Fruit fly (Drosophila melanogaster): ENCODE results near the gene CG13041.

CG13041 gene

dm6 chr3L:16330740-16331139, 11.4 kb upstream of the CG13041 start, which contains the start of gene CG33060:
Gene CG33060 (plus strand): TSS chr3L:16331040.
- TF ChIP-seq Sin3A (optimal IDR thresholded peaks at IDR 0.05) (no peak), psq (optimal IDR thresholded peaks at IDR 0.05) (no peak), Myc (optimal IDR thresholded peaks at IDR 0.05) (no peak), ttk (optimal IDR thresholded peaks at IDR 0.05) (no peak), insv (optimal IDR thresholded peaks at IDR 0.05) (no peak), h (optimal IDR thresholded peaks at IDR 0.05) (no peak)

- TF ChIP-seq ttk (optimal IDR thresholded peaks at IDR 0.05) (no peak), Myc (optimal IDR thresholded peaks at IDR 0.05) (no peak)
These were observed 10.2 kb upstream of the CG13041 start, which contains the start of gene CG33061 for dm6 chr3L:16329495-16329894. Gene CG33061 (plus strand): TSS chr3L:16329795.

DNA sequence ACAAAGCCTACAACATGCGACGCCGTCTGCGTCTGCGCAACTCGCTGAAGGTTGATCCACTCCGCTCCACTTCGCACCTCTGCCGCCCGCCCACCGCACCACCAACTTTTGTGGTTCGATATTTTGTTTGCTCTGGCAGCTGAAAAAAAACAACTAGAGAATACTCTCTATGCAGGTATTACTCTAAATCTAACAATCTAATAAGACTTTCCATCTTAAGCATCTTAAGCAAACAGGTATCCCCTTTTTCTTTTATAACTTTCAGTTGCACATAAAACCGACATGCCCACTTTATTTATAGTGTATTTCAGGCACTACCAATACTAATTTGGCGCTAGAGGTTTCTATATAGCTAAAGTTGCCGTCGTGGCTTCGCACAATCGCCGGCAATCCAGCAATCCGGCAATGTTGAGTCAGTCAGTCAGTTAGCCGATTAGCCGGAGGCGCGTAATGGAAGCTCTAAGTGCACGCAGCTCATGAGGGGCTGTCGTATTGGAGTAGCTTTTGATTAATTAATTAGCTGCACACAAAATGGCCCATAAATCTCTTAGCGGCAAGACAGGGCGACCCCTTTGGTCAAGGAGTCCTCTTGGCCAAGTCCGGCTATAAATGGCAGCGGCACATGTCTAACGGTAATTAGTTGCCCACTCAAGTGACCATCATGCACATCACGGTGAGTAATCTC, 9.0 kb upstream of the CG13041 start, which contains the start of gene CG13058:
TSS of gene CG13058 (plus strand) at position 635 of the 685 bp plus-strand sequence.
- TF ChIP-seq Sin3A (optimal IDR thresholded peaks at IDR 0.05) (no peak), h (optimal IDR thresholded peaks at IDR 0.05) (no peak), insv (optimal IDR thresholded peaks at IDR 0.05) (no peak), ttk (optimal IDR thresholded peaks at IDR 0.05) (no peak), Myc (optimal IDR thresholded peaks at IDR 0.05) (no peak), psq (optimal IDR thresholded peaks at IDR 0.05) (no peak)

dm6 chr3L:16327776-16328175, 8.4 kb upstream of the CG13041 start, which contains the start of gene CG13038:
Gene CG13038 (minus strand): TSS chr3L:16327893.
- no peak for TF ChIP-seq ttk (optimal IDR thresholded peaks at IDR 0.05)
- TF ChIP-seq Myc (optimal IDR thresholded peaks at IDR 0.05): no peak
- no peak for TF ChIP-seq insv (optimal IDR thresholded peaks at IDR 0.05)
- no peak for TF ChIP-seq Sin3A (optimal IDR thresholded peaks at IDR 0.05)
- no peak for TF ChIP-seq psq (optimal IDR thresholded peaks at IDR 0.05)
- no peak for TF ChIP-seq h (optimal IDR thresholded peaks at IDR 0.05)

DNA sequence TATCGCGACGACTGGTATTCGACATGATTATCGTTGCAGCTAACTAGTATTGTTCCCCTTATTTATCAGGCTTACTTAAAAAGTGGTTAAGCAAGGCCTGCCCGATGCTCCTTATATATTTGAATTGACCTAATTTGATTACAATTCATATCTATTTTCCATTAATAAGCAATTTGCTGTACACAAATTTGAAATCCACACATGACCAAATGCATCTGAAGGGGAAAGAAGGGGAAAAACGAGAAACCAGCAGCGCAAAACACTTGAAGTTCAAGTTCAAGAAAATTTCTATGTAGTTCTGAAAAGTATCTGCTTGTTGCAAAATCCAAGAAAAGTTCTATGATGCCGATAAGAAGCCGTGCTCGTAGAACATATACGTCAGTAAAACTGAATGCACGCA, 7.3 kb upstream of the CG13041 start, which contains the start of the genes CG13040 and CG13039:
TSS of gene CG13040 (minus strand) at position 101 of the 400 bp plus-strand sequence.
TSS of gene CG13039 (minus strand) at position 106 of the 400 bp plus-strand sequence.
- TF ChIP-seq psq (optimal IDR thresholded peaks at IDR 0.05): no peak

DNA sequence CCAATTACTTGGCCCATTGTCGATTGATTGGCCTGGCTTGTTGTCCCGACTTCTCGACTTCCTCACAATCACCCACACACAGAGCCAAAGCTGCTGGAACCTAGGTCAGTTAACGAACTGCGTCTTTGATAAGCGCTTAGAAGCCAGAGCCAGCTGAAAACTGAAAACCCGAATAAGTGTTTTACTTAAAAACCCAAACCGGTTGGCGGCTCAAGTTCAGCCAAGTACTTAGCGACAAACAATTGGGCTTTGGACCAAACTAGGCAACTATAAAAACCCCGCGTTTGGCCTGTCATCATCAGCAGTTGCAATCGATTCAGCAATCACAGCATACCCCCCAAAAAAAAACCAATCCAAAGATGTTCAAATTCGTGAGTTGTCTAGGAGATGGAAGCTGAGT, 4.0 kb upstream of the CG13041 start, which contains the start of gene CG13059:
TSS of gene CG13059 (plus strand) at position 301 of the 400 bp plus-strand sequence.
- TF ChIP-seq Myc (optimal IDR thresholded peaks at IDR 0.05): no peak
- no peak for TF ChIP-seq ttk (optimal IDR thresholded peaks at IDR 0.05)
- TF ChIP-seq insv (optimal IDR thresholded peaks at IDR 0.05): no peak
- TF ChIP-seq h (optimal IDR thresholded peaks at IDR 0.05): no peak
- no peak for TF ChIP-seq psq (optimal IDR thresholded peaks at IDR 0.05)
- TF ChIP-seq Sin3A (optimal IDR thresholded peaks at IDR 0.05): no peak

dm6 chr3L:16321172-16321571, 1.8 kb upstream of the CG13041 start, which contains the start of gene CG42718:
Gene CG42718 (minus strand): TSS chr3L:16321272.
- TF ChIP-seq Sin3A (optimal IDR thresholded peaks at IDR 0.05) (no peak), psq (optimal IDR thresholded peaks at IDR 0.05) (no peak), ttk (optimal IDR thresholded peaks at IDR 0.05) (no peak), insv (optimal IDR thresholded peaks at IDR 0.05) (no peak), h (optimal IDR thresholded peaks at IDR 0.05) (no peak), Myc (optimal IDR thresholded peaks at IDR 0.05) (no peak)

- TF ChIP-seq insv (optimal IDR thresholded peaks at IDR 0.05) (no peak), h (optimal IDR thresholded peaks at IDR 0.05) (no peak), ttk (optimal IDR thresholded peaks at IDR 0.05) (no peak), Myc (optimal IDR thresholded peaks at IDR 0.05) (no peak), psq (optimal IDR thresholded peaks at IDR 0.05) (no peak), Sin3A (optimal IDR thresholded peaks at IDR 0.05) (no peak)
These were observed 1.6 kb downstream of the CG13041 start, which contains the start of gene Nplp3 for dm6 chr3L:16317724-16318123. Gene Nplp3 (plus strand): TSS chr3L:16318024.

- no peak for TF ChIP-seq psq (optimal IDR thresholded peaks at IDR 0.05)
- TF ChIP-seq Sin3A (optimal IDR thresholded peaks at IDR 0.05): no peak
- TF ChIP-seq insv (optimal IDR thresholded peaks at IDR 0.05): no peak
- TF ChIP-seq Myc (optimal IDR thresholded peaks at IDR 0.05): no peak
- no peak for TF ChIP-seq ttk (optimal IDR thresholded peaks at IDR 0.05)
- TF ChIP-seq h (optimal IDR thresholded peaks at IDR 0.05): no peak
These were observed 5.3 kb downstream of the CG13041 start, which contains the start of gene CG13062 for dm6 chr3L:16313985-16314384. Gene CG13062 (plus strand): TSS chr3L:16314285.

DNA sequence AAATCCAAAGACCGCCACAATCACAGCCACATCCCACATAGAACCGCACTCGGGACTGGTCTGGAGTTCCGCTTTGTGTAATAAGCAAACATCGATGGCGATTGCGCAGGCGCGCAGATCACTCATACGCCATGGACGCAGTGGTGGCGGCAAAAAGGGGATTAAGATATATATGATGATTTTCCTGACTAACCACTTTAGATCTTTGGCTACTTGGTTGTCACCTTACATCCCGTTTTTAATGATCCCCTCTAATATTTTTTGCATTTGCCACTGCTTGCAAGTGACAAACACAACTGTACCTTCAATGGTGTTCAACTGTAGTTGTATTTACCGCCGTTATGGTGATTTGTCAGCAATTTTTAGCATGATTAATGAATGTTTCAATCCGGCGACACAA, 9.4 kb downstream of the CG13041 start:
- TF ChIP-seq Myc (optimal IDR thresholded peaks at IDR 0.05) (no peak), Sin3A (optimal IDR thresholded peaks at IDR 0.05) (no peak), psq (optimal IDR thresholded peaks at IDR 0.05) (no peak), insv (optimal IDR thresholded peaks at IDR 0.05) (no peak), h (optimal IDR thresholded peaks at IDR 0.05) (no peak), ttk (optimal IDR thresholded peaks at IDR 0.05) (no peak)

DNA sequence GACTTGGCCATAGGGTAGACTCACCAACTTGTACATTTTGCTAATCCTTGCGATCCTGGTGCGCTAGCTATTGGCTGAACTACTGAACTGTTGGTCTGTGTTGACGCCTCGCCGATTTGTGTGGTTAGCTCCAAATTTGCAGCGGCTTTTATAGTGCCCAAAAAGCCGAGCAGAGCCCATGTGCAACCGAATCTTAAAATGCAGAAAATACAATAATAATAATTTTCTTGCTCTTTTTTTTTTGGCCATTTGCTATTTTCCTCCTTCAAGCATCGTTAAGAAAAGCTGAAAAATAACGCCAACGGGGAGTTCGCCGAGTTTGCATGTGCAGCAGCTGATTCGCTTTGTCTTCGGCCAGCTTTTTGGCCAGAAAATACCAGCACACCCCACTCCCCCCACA, 10.9 kb downstream of the CG13041 start, which contains the start of gene CG13042:
TSS of gene CG13042 (minus strand) at position 101 of the 400 bp plus-strand sequence.
- TF ChIP-seq insv (optimal IDR thresholded peaks at IDR 0.05): no peak
- TF ChIP-seq h (optimal IDR thresholded peaks at IDR 0.05): no peak
- TF ChIP-seq psq (optimal IDR thresholded peaks at IDR 0.05): no peak
- no peak for TF ChIP-seq ttk (optimal IDR thresholded peaks at IDR 0.05)
- TF ChIP-seq Myc (optimal IDR thresholded peaks at IDR 0.05): no peak
- no peak for TF ChIP-seq Sin3A (optimal IDR thresholded peaks at IDR 0.05)

DNA sequence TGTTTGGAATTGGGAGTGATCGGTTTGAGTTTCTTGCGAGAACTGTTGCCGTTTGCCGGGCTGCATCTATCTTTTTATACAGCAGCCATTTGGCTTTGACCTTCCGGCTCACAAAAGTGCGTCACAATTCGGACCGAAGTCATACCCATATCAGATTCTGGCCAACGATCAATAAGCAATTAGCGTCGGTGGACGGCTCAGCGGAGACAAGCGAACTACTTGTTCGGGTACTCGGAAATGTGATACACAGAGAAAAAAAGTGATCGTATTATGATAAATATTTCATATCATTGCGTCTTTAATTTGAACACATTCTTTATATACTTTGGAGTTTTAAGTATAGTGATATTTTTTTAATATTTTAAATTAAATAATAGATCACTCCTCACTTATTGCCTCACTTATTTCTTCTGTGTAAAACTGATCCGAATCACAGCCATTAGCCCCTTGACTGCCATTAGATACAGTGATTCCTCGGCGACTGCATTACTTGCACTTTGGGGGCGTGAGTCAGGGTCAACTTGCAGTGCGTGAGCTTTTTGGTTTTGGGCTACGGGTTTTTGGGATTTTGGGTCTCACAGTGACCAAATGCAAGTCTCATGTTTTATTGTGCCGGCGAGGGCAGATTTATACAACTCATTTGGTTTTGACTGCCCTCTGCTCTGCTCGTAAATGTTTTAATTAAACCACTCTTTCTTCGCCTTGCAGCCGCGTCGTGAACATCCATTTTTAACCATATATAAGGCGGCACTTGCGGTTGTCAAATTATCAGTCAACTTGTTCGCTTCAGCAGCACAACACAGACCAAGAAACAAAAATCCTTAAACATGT, 13.3 kb downstream of the CG13041 start, which contains the start of the genes CG13043 and CG13063:
TSS of gene CG13043 (minus strand) at position 51 of the 831 bp plus-strand sequence.
TSS of gene CG13063 (plus strand) at position 781 of the 831 bp plus-strand sequence.
- TF ChIP-seq h (optimal IDR thresholded peaks at IDR 0.05) (no peak), Sin3A (optimal IDR thresholded peaks at IDR 0.05) (no peak), ttk (optimal IDR thresholded peaks at IDR 0.05) (no peak)

Data from Kc167 (cell line).